Worm (Caenorhabditis elegans): ENCODE results near the gene mfsd-11.

DNA sequence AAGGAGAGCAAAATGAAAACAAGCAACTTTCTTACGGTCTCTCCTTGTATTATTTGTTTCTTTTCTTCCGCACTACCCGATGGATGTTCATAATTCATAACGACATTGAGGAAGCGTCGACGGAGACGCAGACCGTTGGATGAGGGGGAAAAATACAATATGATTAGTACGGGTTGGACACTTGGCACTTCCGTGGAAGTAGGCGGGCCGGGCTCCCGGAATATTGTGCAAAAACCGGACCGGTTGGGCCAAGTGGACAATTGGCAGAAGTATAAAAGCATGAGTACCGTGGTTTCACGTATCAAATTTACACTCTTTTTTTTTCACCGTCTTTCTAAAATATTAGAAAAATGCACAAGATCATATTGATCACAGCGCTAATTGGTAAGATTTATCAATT, 11.3 kb downstream of the mfsd-11 start, which contains the start of gene M153.3:
- no peak for TF ChIP-seq dao-5 (tag; optimal IDR thresholded peaks at IDR 0.05)
- no peak for TF ChIP-seq W03F9.2 (tag; optimal IDR thresholded peaks at IDR 0.05)

All from whole organism, L4/young adult.